Worm (Caenorhabditis elegans): ENCODE data around the gene cdh-12.

DNA sequence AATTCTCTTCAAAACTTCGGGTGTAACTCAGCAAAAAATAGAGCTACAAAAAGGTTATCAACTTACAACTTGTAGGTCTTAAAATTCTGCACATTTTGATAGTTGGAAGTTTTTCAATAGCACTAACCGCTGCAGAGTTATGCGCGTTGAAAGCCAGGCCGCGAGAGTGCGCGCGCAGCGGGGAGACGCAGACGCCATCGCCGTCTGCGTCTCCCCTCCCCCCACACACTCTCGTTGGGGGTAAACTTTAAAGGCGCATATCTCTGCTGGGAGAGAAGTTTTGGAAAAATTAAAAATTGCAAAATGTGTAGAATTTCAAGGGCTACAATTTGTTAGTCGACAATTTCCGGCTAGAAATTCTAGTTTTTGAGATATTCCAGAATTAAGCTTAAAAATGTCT is 77.7 kb downstream of the cdh-12 start:
- no peak for TF ChIP-seq lin-39 (tag; optimal IDR thresholded peaks at IDR 0.05)
- TF ChIP-seq nhr-237 (tag; optimal IDR thresholded peaks at IDR 0.05) = no peak
- no peak for TF ChIP-seq ztf-11 (tag; optimal IDR thresholded peaks at IDR 0.05)
- TF ChIP-seq blmp-1 (tag; optimal IDR thresholded peaks at IDR 0.05) = no peak
- no peak for TF ChIP-seq egl-27 (tag; optimal IDR thresholded peaks at IDR 0.05)
- TF ChIP-seq ceh-82 (tag; optimal IDR thresholded peaks at IDR 0.05) = no peak
- no peak for TF ChIP-seq lir-3 (tag; optimal IDR thresholded peaks at IDR 0.05; ENCODE audit: poor library complexity)
- TF ChIP-seq sox-4 (tag; optimal IDR thresholded peaks at IDR 0.05) = no peak
- TF ChIP-seq lin-14 (GFP tag; optimal IDR thresholded peaks at IDR 0.05) = no peak
- TF ChIP-seq efl-1 (optimal IDR thresholded peaks at IDR 0.05) = no peak
- TF ChIP-seq efl-1 (GFP tag; optimal IDR thresholded peaks at IDR 0.05 in 1 of 2) = no peak
- TF ChIP-seq tbx-2 (tag; optimal IDR thresholded peaks at IDR 0.05) = no peak
